Worm (Caenorhabditis elegans): Measurements from ENCODE around the gene R01E6.7.

DNA sequence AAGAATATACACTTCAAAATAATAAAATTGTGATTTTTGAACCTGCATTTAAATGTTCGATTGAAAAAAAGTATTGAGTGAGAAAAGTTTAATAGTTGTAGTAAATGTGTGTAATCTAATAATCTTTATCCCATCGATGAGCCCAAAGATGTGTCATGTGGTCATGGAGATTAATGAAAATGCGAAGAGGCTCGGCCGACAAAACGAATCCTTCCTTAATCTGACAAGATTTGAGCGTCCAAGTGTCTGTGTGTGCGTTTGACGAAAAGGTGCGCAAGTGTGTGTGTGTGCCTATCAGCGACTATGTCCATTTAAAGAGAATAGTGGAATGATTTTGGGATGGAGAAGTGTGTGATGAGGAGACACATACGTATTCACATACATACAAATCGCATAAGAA, 4.3 kb upstream of the R01E6.7 start:
- TF ChIP-seq him-1 (tag; optimal IDR thresholded peaks at IDR 0.05): no peak
- no peak for TF ChIP-seq dao-5 (tag; optimal IDR thresholded peaks at IDR 0.05)
- TF ChIP-seq W03F9.2 (tag; optimal IDR thresholded peaks at IDR 0.05): no peak

Measured in whole organism, L4/young adult.